Fruit fly (Drosophila melanogaster) whole organism, embryonic: ENCODE data around the gene CG42404.
A peak's percentile ranks its signal among the peaks of the same experiment; 100 is the strongest.

Experiments
- ATbp ChIP-seq: fragments of 200-800 bp; sonication (Bioruptor generic); optimal IDR thresholded peaks from 2 replicates; lab custom pipeline; 2017; ENCODE audit warnings: missing biosample characterization, mild to moderate bottlenecking, missing genetic modification characterization, missing genetic modification reagents
- Bdp1 ChIP-seq: fragments of 200-800 bp; sonication (Bioruptor generic); optimal IDR thresholded peaks from 3 replicates; lab custom pipeline; 2016; ENCODE audit warnings: missing biosample characterization, missing genetic modification characterization
- CG11504 ChIP-seq: fragments of 200-800 bp; sonication (Bioruptor generic); optimal IDR thresholded peaks from 3 replicates; lab custom pipeline; 2019; ENCODE audit warnings: missing biosample characterization, mild to moderate bottlenecking, missing genetic modification characterization, moderate library complexity
- CG15011 ChIP-seq: fragments of 200-800 bp; sonication (Bioruptor generic); optimal IDR thresholded peaks from 3 replicates; lab custom pipeline; 2018; ENCODE audit warnings: missing biosample characterization, mild to moderate bottlenecking, missing genetic modification characterization
- CG2202 ChIP-seq: fragments of 200-800 bp; sonication (Bioruptor generic); optimal IDR thresholded peaks from 2 replicates; lab custom pipeline; 2018; ENCODE audit warnings: missing biosample characterization, mild to moderate bottlenecking, missing genetic modification characterization
- CG4404 ChIP-seq: fragments of 200-800 bp; sonication (Bioruptor generic); IDR thresholded peaks from 2 replicates; pipeline ENCODE4 v1.3.6; 2022; ENCODE audit warnings: missing biosample characterization, missing genetic modification characterization
- CG4424 ChIP-seq: fragments of 200-800 bp; sonication (Bioruptor generic); optimal IDR thresholded peaks from 3 replicates; lab custom pipeline; 2016; ENCODE audit warnings: missing biosample characterization, missing genetic modification characterization
- CG7556 ChIP-seq: fragments of 200-800 bp; sonication (Bioruptor generic); optimal IDR thresholded peaks from 2 replicates; lab custom pipeline; 2017; ENCODE audit warnings: missing biosample characterization, mild to moderate bottlenecking, missing genetic modification characterization
- CG7786 ChIP-seq: fragments of 200-800 bp; sonication (Bioruptor generic); optimal IDR thresholded peaks from 2 replicates; lab custom pipeline; 2016; ENCODE audit warnings: missing biosample characterization, missing genetic modification characterization
- CG7928 ChIP-seq: fragments of 200-800 bp; sonication (Bioruptor generic); optimal IDR thresholded peaks from 2 replicates; lab custom pipeline; 2017; ENCODE audit warnings: missing biosample characterization, mild to moderate bottlenecking, missing genetic modification characterization
- Dip3 ChIP-seq: fragments of 200-800 bp; sonication (Bioruptor generic); optimal IDR thresholded peaks from 3 replicates; lab custom pipeline; 2016; ENCODE audit warnings: missing biosample characterization, missing genetic modification characterization
- Eip74EF ChIP-seq, 2 experiments: fragments of 200-800 bp in 1 of 2; fragments of >200 bp in 1 of 2; sonication (Bioruptor generic) in 1 of 2; optimal IDR thresholded peaks; 2 replicates each; lab custom pipeline; 2017 to 2019; ENCODE audit warnings: missing biosample characterization in 2 of 2, missing genetic modification characterization in 2 of 2, mild to moderate bottlenecking in 1 of 2, moderate library complexity in 1 of 2
- Ets65A ChIP-seq: fragments of 200-800 bp; sonication (Bioruptor generic); peaks from one replicate; lab custom pipeline; 2016; ENCODE audit warnings: missing biosample characterization, missing genetic modification characterization
- HHEX ChIP-seq: fragments of 200-800 bp; sonication (Bioruptor generic); optimal IDR thresholded peaks from 3 replicates; lab custom pipeline; 2017; ENCODE audit warnings: missing biosample characterization, mild to moderate bottlenecking, missing genetic modification characterization, missing genetic modification reagents
- HLH3B ChIP-seq: fragments of 200-800 bp; sonication (Bioruptor generic); IDR thresholded peaks from 2 replicates; pipeline ENCODE4 v1.3.6; 2022; ENCODE audit warnings: missing biosample characterization, missing genetic modification characterization
- Lhr ChIP-seq: fragments of 200-800 bp; sonication (Bioruptor generic); optimal IDR thresholded peaks from 3 replicates; lab custom pipeline; 2017; ENCODE audit warnings: mild to moderate bottlenecking, missing biosample characterization, missing genetic modification reagents, missing genetic modification characterization
- MBD-R2 ChIP-seq: fragments of 200-800 bp; sonication (Bioruptor generic); IDR thresholded peaks from 2 replicates; pipeline ENCODE4 v1.3.6; 2022; ENCODE audit warnings: missing biosample characterization, missing genetic modification characterization
- Meics ChIP-seq: fragments of 200-800 bp; sonication (Bioruptor generic); optimal IDR thresholded peaks from 2 replicates; lab custom pipeline; 2017; ENCODE audit warnings: missing biosample characterization, mild to moderate bottlenecking, missing genetic modification characterization
- Mrtf ChIP-seq: fragments of 200-800 bp; sonication (Bioruptor generic); IDR thresholded peaks from 3 replicates; pipeline ENCODE4 v1.3.6; 2022; ENCODE audit warnings: missing biosample characterization, missing genetic modification characterization
- Nf-YA ChIP-seq: fragments of 200-800 bp; sonication (Bioruptor generic); IDR thresholded peaks from 2 replicates; pipeline ENCODE4 v1.3.6; 2022; ENCODE audit warnings: missing biosample characterization, missing genetic modification characterization
- Pdp1 ChIP-seq, 2 experiments: fragments of 200-800 bp; sonication (Bioruptor generic); optimal IDR thresholded peaks; 3 replicates each; lab custom pipeline; 2016; ENCODE audit warnings: missing biosample characterization in 2 of 2, missing genetic modification characterization in 2 of 2, mild to moderate bottlenecking in 1 of 2, moderate library complexity in 1 of 2
- Poxn ChIP-seq: fragments of 200-800 bp; sonication (Bioruptor generic); IDR thresholded peaks from 2 replicates; pipeline ENCODE4 v1.3.6; 2022; ENCODE audit warnings: missing biosample characterization, missing genetic modification characterization
- Rx ChIP-seq: fragments of 200-800 bp; sonication (Bioruptor generic); IDR thresholded peaks from 2 replicates; pipeline ENCODE4 v1.3.6; 2022; ENCODE audit warnings: missing biosample characterization, missing genetic modification characterization
- Xrp1 ChIP-seq: fragments of 200-800 bp; sonication (Bioruptor generic); IDR thresholded peaks from 2 replicates; pipeline ENCODE4 v1.3.6; 2022; ENCODE audit warnings: missing biosample characterization, missing genetic modification characterization
- YL-1 ChIP-seq: fragments of 200-800 bp; sonication (Bioruptor generic); optimal IDR thresholded peaks from 3 replicates; lab custom pipeline; 2017; ENCODE audit warnings: missing biosample characterization, mild to moderate bottlenecking, missing genetic modification characterization
- az2 ChIP-seq: fragments of 200-800 bp; sonication (Bioruptor generic); optimal IDR thresholded peaks from 3 replicates; lab custom pipeline; 2016; ENCODE audit warnings: missing biosample characterization, missing genetic modification characterization
- caup ChIP-seq: fragments of 200-800 bp; sonication (Bioruptor generic); optimal IDR thresholded peaks from 3 replicates; lab custom pipeline; 2017; ENCODE audit warnings: missing biosample characterization, mild to moderate bottlenecking, missing genetic modification characterization, moderate library complexity; ENCODE audit not compliant: severe bottlenecking
- crp ChIP-seq, 2 experiments: fragments of 200-800 bp; sonication (Bioruptor generic); optimal IDR thresholded peaks; 2 replicates in 1 of 2; 3 replicates in 1 of 2; lab custom pipeline; 2017; ENCODE audit warnings: missing biosample characterization in 2 of 2, missing genetic modification characterization in 2 of 2, mild to moderate bottlenecking in 1 of 2, moderate library complexity in 1 of 2
- fd96Cb ChIP-seq: fragments of 200-800 bp; sonication (Bioruptor generic); optimal IDR thresholded peaks from 2 replicates; lab custom pipeline; 2018; ENCODE audit warnings: missing biosample characterization, mild to moderate bottlenecking, missing genetic modification characterization, moderate library complexity
- her ChIP-seq: fragments of 200-800 bp; sonication (Bioruptor generic); optimal IDR thresholded peaks from 2 replicates; lab custom pipeline; 2016; ENCODE audit warnings: missing biosample characterization, missing genetic modification characterization
- lov ChIP-seq, 2 experiments: fragments of 200-800 bp in 1 of 2; fragments of >200 bp in 1 of 2; sonication (Bioruptor generic) in 1 of 2; IDR thresholded peaks in 1 of 2; optimal IDR thresholded peaks in 1 of 2; 2 replicates in 1 of 2; 3 replicates in 1 of 2; pipeline versions ENCODE4 v1.3.6 to Lab custom; 2017 to 2022; ENCODE audit warnings: missing biosample characterization in 1 of 2, missing genetic modification characterization in 1 of 2
- pita ChIP-seq: fragments of 200-800 bp; sonication (Bioruptor generic); optimal IDR thresholded peaks from 2 replicates; lab custom pipeline; 2017; ENCODE audit warnings: missing biosample characterization, mild to moderate bottlenecking, missing genetic modification characterization
- pnt ChIP-seq: fragments of 200-800 bp; sonication (Bioruptor generic); optimal IDR thresholded peaks from 3 replicates; lab custom pipeline; 2016; ENCODE audit warnings: missing biosample characterization, missing genetic modification characterization
- pum ChIP-seq: fragments of 200-800 bp; sonication (Bioruptor generic); optimal IDR thresholded peaks from 2 replicates; lab custom pipeline; 2016; ENCODE audit warnings: missing biosample characterization, missing genetic modification characterization
- run ChIP-seq: fragments of 200-800 bp; sonication (Bioruptor generic); optimal IDR thresholded peaks from 3 replicates; lab custom pipeline; 2018; ENCODE audit warnings: missing biosample characterization, mild to moderate bottlenecking, missing genetic modification characterization
- sc ChIP-seq, 3 experiments: fragments of >200 bp in 2 of 3; fragments of 200-800 bp in 1 of 3; sonication (Bioruptor generic) in 1 of 3; optimal IDR thresholded peaks; 2 replicates in 2 of 3; 3 replicates in 1 of 3; lab custom pipeline; 2017; ENCODE audit warnings: mild to moderate bottlenecking in 1 of 3, missing biosample characterization in 1 of 3, missing genetic modification characterization in 1 of 3, missing genetic modification reagents in 1 of 3
- tin ChIP-seq: fragments of 200-800 bp; sonication (Bioruptor generic); optimal IDR thresholded peaks from 3 replicates; lab custom pipeline; 2016; ENCODE audit warnings: missing biosample characterization, missing genetic modification characterization
- tna ChIP-seq: fragments of 200-800 bp; sonication (Bioruptor generic); IDR thresholded peaks from 2 replicates; pipeline ENCODE4 v1.3.6; 2022; ENCODE audit warnings: missing biosample characterization, missing genetic modification characterization; ENCODE audit not compliant: partially characterized antibody

CG42404 gene

dm6 chr3R:15280619-15281334 lies 30.9 kb downstream of the CG42404 start (continued):
- TF ChIP-seq az2 (peak; percentile 79), lov (optimal IDR thresholded peaks at IDR 0.05; lab: Kevin White, UChicago) (no peak), lov (GFP tag; IDR thresholded peaks at IDR 0.05; lab: Robert Waterston, UW) (no peak), pum (GFP tag; lab: Kevin White, UChicago) (peak; percentile 20), CG7786 (GFP tag; lab: Kevin White, UChicago) (no peak), Mrtf (GFP tag; lab: Robert Waterston, UW) (no peak), pnt (GFP tag; lab: Kevin White, UChicago) (no peak), HHEX (GFP tag; lab: Kevin White, UChicago) (peak; percentile 67), YL-1 (GFP tag; lab: Kevin White, UChicago) (peak; percentile 19), CG11504 (peak; percentile 81), Pdp1 (GFP tag; optimal IDR thresholded peaks at IDR 0.05; lab: Kevin White, UChicago) (peak; percentile 15 to 36), crp (GFP tag; optimal IDR thresholded peaks at IDR 0.05; lab: Kevin White, UChicago) (peak in 1 of 2 experiments; percentile 2), Nf-YA (GFP tag; lab: Robert Waterston, UW) (no peak), CG4404 (GFP tag; lab: Robert Waterston, UW) (peak; percentile 38; the same call in 1 of the 2 replicates), Xrp1 (GFP tag; lab: Robert Waterston, UW) (peak; percentile 55; the same call in 1 of the 2 replicates), Dip3 (GFP tag; lab: Kevin White, UChicago) (peak; percentile 11), CG7556 (GFP tag; lab: Kevin White, UChicago) (peak; percentile 85), run (tag; lab: Kevin White, UChicago) (peak; percentile 34), sc (optimal IDR thresholded peaks at IDR 0.05; lab: Kevin White, UChicago) (no peak), sc (GFP tag; optimal IDR thresholded peaks at IDR 0.05; lab: Kevin White, UChicago) (peak; percentile 78), MBD-R2 (no peak), Poxn (GFP tag; lab: Robert Waterston, UW) (no peak), CG2202 (tag; lab: Kevin White, UChicago) (peak; percentile 67), Lhr (GFP tag; lab: Kevin White, UChicago) (peak; percentile 39), Ets65A (GFP tag; lab: Kevin White, UChicago) (peak; percentile 73), Meics (peak; percentile 52), tin (GFP tag; lab: Kevin White, UChicago) (peak; percentile 71), Eip74EF (GFP tag; optimal IDR thresholded peaks at IDR 0.05; lab: Kevin White, UChicago) (peak in 1 of 2 experiments; percentile 67), Bdp1 (GFP tag; lab: Kevin White, UChicago) (peak; percentile 6), Rx (GFP tag; lab: Robert Waterston, UW) (no peak), CG7928 (no peak), her (GFP tag; lab: Kevin White, UChicago) (no peak), fd96Cb (tag; lab: Kevin White, UChicago) (peak; percentile 78), tna (GFP tag; lab: Robert Waterston, UW) (no peak), HLH3B (GFP tag; lab: Robert Waterston, UW) (peak; percentile 38), CG4424 (GFP tag; lab: Kevin White, UChicago) (peak; percentile 79), ATbp (GFP tag; lab: Kevin White, UChicago) (peak; percentile 54), CG15011 (GFP tag; lab: Kevin White, UChicago) (peak; percentile 12), pita (GFP tag; lab: Kevin White, UChicago) (no peak), caup (peak; percentile 44)
- TF ChIP-seq, all 482 proteins: peak for 226
